Fruit fly (Drosophila melanogaster) whole organism, embryonic: ENCODE measurements around the gene Idi.
A peak's percentile ranks its signal among the peaks of the same experiment; 100 is the strongest.

Experiments used
- Ada2b ChIP-seq: fragments of 200-800 bp; sonication (Bioruptor generic); IDR thresholded peaks from 2 replicates; pipeline ENCODE4 v1.3.6; 2022; ENCODE audit warnings: missing biosample characterization, missing genetic modification characterization
- B-H1 ChIP-seq: fragments of 200-800 bp; sonication (Bioruptor generic); IDR thresholded peaks from 3 replicates; pipeline ENCODE4 v1.3.6; 2022; ENCODE audit warnings: missing biosample characterization, missing genetic modification characterization
- B-H2 ChIP-seq: fragments of 200-800 bp; sonication (Bioruptor generic); optimal IDR thresholded peaks from 2 replicates; lab custom pipeline; 2018; ENCODE audit warnings: missing biosample characterization, mild to moderate bottlenecking, missing genetic modification characterization
- BtbVII ChIP-seq: fragments of 200-800 bp; sonication (Bioruptor generic); optimal IDR thresholded peaks from 3 replicates; lab custom pipeline; 2017; ENCODE audit warnings: missing biosample characterization, mild to moderate bottlenecking, missing genetic modification characterization
- CG11398 ChIP-seq: fragments of 200-800 bp; sonication (Bioruptor generic); optimal IDR thresholded peaks from 2 replicates; lab custom pipeline; 2016; ENCODE audit warnings: missing biosample characterization, missing genetic modification characterization
- CG12155 ChIP-seq: fragments of 200-800 bp; sonication (Bioruptor generic); optimal IDR thresholded peaks from 3 replicates; lab custom pipeline; 2016; ENCODE audit warnings: missing biosample characterization, missing genetic modification characterization
- CG12299 ChIP-seq: fragments of 200-800 bp; sonication (Bioruptor generic); optimal IDR thresholded peaks from 2 replicates; lab custom pipeline; 2018; ENCODE audit warnings: missing biosample characterization, mild to moderate bottlenecking, missing genetic modification characterization
- CG13287 ChIP-seq: fragments of 200-800 bp; sonication (Bioruptor generic); IDR thresholded peaks from 2 replicates; pipeline ENCODE4 v1.3.6; 2022; ENCODE audit warnings: missing biosample characterization, missing genetic modification characterization; ENCODE audit not compliant: partially characterized antibody
- CG13624 ChIP-seq: fragments of 200-800 bp; sonication (Bioruptor generic); optimal IDR thresholded peaks from 2 replicates; lab custom pipeline; 2016; ENCODE audit warnings: missing biosample characterization, missing genetic modification characterization
- CG15479 ChIP-seq: fragments of 200-800 bp; sonication (Bioruptor generic); optimal IDR thresholded peaks from 3 replicates; lab custom pipeline; 2019; ENCODE audit warnings: missing biosample characterization, mild to moderate bottlenecking, missing genetic modification characterization, moderate library complexity
- CG15601 ChIP-seq: fragments of 200-800 bp; sonication (Bioruptor generic); optimal IDR thresholded peaks from 3 replicates; lab custom pipeline; 2019; ENCODE audit warnings: missing biosample characterization, mild to moderate bottlenecking, missing genetic modification characterization, moderate library complexity
- CG1603 ChIP-seq: fragments of 200-800 bp; sonication (Bioruptor generic); optimal IDR thresholded peaks from 2 replicates; lab custom pipeline; 2019; ENCODE audit warnings: missing biosample characterization, mild to moderate bottlenecking, missing genetic modification characterization, moderate library complexity
- CG16863 ChIP-seq: fragments of 200-800 bp; sonication (Bioruptor generic); optimal IDR thresholded peaks from 3 replicates; lab custom pipeline; 2016; ENCODE audit warnings: missing biosample characterization, missing genetic modification characterization
- CG17612 ChIP-seq: fragments of 200-800 bp; sonication (Bioruptor generic); IDR thresholded peaks from 2 replicates; pipeline ENCODE4 v1.3.6; 2022; ENCODE audit warnings: missing biosample characterization, missing genetic modification characterization
- CG17829 ChIP-seq: fragments of 200-800 bp; optimal IDR thresholded peaks from 2 replicates; lab custom pipeline; 2019; ENCODE audit warnings: missing biosample characterization, mild to moderate bottlenecking, missing genetic modification characterization, moderate library complexity
- CG32772 ChIP-seq: fragments of 200-800 bp; sonication (Bioruptor generic); IDR thresholded peaks from 2 replicates; pipeline ENCODE4 v1.3.6; 2022; ENCODE audit warnings: missing biosample characterization, missing genetic modification characterization
- CG6683 ChIP-seq: fragments of 200-800 bp; sonication (Bioruptor generic); optimal IDR thresholded peaks from 2 replicates; lab custom pipeline; 2017; ENCODE audit warnings: missing biosample characterization, mild to moderate bottlenecking, missing genetic modification characterization, missing genetic modification reagents
- CG7786 ChIP-seq: fragments of 200-800 bp; sonication (Bioruptor generic); optimal IDR thresholded peaks from 2 replicates; lab custom pipeline; 2016; ENCODE audit warnings: missing biosample characterization, missing genetic modification characterization
- CG8281 ChIP-seq: fragments of 200-800 bp; sonication (Bioruptor generic); optimal IDR thresholded peaks from 2 replicates; lab custom pipeline; 2018; ENCODE audit warnings: missing biosample characterization, mild to moderate bottlenecking, missing genetic modification characterization, moderate library complexity
- CG9437 ChIP-seq: fragments of 200-800 bp; sonication (Bioruptor generic); optimal IDR thresholded peaks from 2 replicates; lab custom pipeline; 2018; ENCODE audit warnings: missing biosample characterization, mild to moderate bottlenecking, missing genetic modification characterization
- Dad ChIP-seq: fragments of 200-800 bp; sonication (Bioruptor generic); optimal IDR thresholded peaks from 3 replicates; lab custom pipeline; 2016; ENCODE audit warnings: missing biosample characterization, missing genetic modification characterization
- Dek ChIP-seq: fragments of 200-800 bp; sonication (Bioruptor generic); optimal IDR thresholded peaks from 3 replicates; lab custom pipeline; 2019; ENCODE audit warnings: missing biosample characterization, mild to moderate bottlenecking, missing genetic modification characterization, moderate library complexity
- Drgx ChIP-seq: fragments of 200-800 bp; sonication (Bioruptor generic); IDR thresholded peaks from 2 replicates; pipeline ENCODE4 v1.3.6; 2022; ENCODE audit warnings: missing biosample characterization, missing genetic modification characterization
- Ets65A ChIP-seq: fragments of 200-800 bp; sonication (Bioruptor generic); peaks from one replicate; lab custom pipeline; 2016; ENCODE audit warnings: missing biosample characterization, missing genetic modification characterization
- Gsc ChIP-seq: fragments of 200-800 bp; sonication (Bioruptor generic); IDR thresholded peaks from 2 replicates; pipeline ENCODE4 v1.3.6; 2022; ENCODE audit warnings: missing biosample characterization, missing genetic modification characterization
- Hsf ChIP-seq: fragments of 200-800 bp; sonication (Bioruptor generic); optimal IDR thresholded peaks from 3 replicates; lab custom pipeline; 2016; ENCODE audit warnings: missing biosample characterization, missing genetic modification characterization
- Lim3 ChIP-seq: fragments of 200-800 bp; sonication (Bioruptor generic); IDR thresholded peaks from 2 replicates; pipeline ENCODE4 v1.3.6; 2022; ENCODE audit warnings: missing biosample characterization, missing genetic modification characterization
- NK7.1 ChIP-seq: fragments of 200-800 bp; sonication (Bioruptor generic); optimal IDR thresholded peaks from 3 replicates; lab custom pipeline; 2016; ENCODE audit warnings: missing biosample characterization, missing genetic modification characterization
- NfI ChIP-seq: fragments of 200-800 bp; sonication (Bioruptor generic); optimal IDR thresholded peaks from 3 replicates; lab custom pipeline; 2018; ENCODE audit warnings: missing biosample characterization, mild to moderate bottlenecking, missing genetic modification characterization, moderate library complexity
- PHDP ChIP-seq: fragments of 200-800 bp; sonication (Bioruptor generic); optimal IDR thresholded peaks from 3 replicates; lab custom pipeline; 2018; ENCODE audit warnings: missing biosample characterization, mild to moderate bottlenecking, missing genetic modification characterization, moderate library complexity
- TFAM ChIP-seq: fragments of 200-800 bp; sonication (Bioruptor generic); optimal IDR thresholded peaks from 2 replicates; lab custom pipeline; 2017; ENCODE audit warnings: missing biosample characterization, missing genetic modification characterization, inconsistent platforms
- amos ChIP-seq: fragments of 200-800 bp; sonication (Bioruptor generic); IDR thresholded peaks from 2 replicates; pipeline ENCODE4 v1.3.6; 2022; ENCODE audit warnings: missing biosample characterization, missing genetic modification characterization; ENCODE audit not compliant: partially characterized antibody
- bigmax ChIP-seq: fragments of 200-800 bp; sonication (Bioruptor generic); optimal IDR thresholded peaks from 2 replicates; lab custom pipeline; 2018; ENCODE audit warnings: missing biosample characterization, mild to moderate bottlenecking, missing genetic modification characterization
- btn ChIP-seq: fragments of 200-800 bp; sonication (Bioruptor generic); optimal IDR thresholded peaks from 2 replicates; lab custom pipeline; 2016; ENCODE audit warnings: missing biosample characterization, missing genetic modification characterization
- ci ChIP-seq: fragments of 200-800 bp; sonication (Bioruptor generic); IDR thresholded peaks from 3 replicates; pipeline ENCODE4 v1.3.6; 2022; ENCODE audit warnings: missing biosample characterization, missing genetic modification characterization
- crc ChIP-seq: fragments of 200-800 bp; sonication (Bioruptor generic); optimal IDR thresholded peaks from 2 replicates; lab custom pipeline; 2016; ENCODE audit warnings: missing biosample characterization, missing genetic modification characterization
- croc ChIP-seq: fragments of 200-800 bp; sonication (Bioruptor generic); conservative IDR thresholded peaks from 3 replicates; pipeline ENCODE4 v1.3.6; 2022; ENCODE audit warnings: missing biosample characterization, missing genetic modification characterization
- dmrt11E ChIP-seq: fragments of 200-800 bp; sonication (Bioruptor generic); optimal IDR thresholded peaks from 3 replicates; lab custom pipeline; 2018; ENCODE audit warnings: missing biosample characterization, mild to moderate bottlenecking, missing genetic modification characterization, moderate library complexity
- ham ChIP-seq: fragments of 200-800 bp; sonication (Bioruptor generic); IDR thresholded peaks from 2 replicates; pipeline ENCODE4 v1.3.6; 2022; ENCODE audit warnings: missing biosample characterization, missing genetic modification characterization
- hb ChIP-seq: fragments of 200-800 bp; sonication (Bioruptor generic); IDR thresholded peaks from 3 replicates; pipeline ENCODE4 v1.3.6; 2022; ENCODE audit warnings: missing biosample characterization, missing genetic modification characterization; ENCODE audit not compliant: partially characterized antibody
- kni ChIP-seq: fragments of 200-800 bp; sonication (Bioruptor generic); optimal IDR thresholded peaks from 3 replicates; lab custom pipeline; 2017; ENCODE audit warnings: mild to moderate bottlenecking, missing biosample characterization, missing genetic modification reagents, missing genetic modification characterization
- nerfin-1 ChIP-seq: fragments of 200-800 bp; sonication (Bioruptor generic); optimal IDR thresholded peaks from 3 replicates; lab custom pipeline; 2019; ENCODE audit warnings: missing biosample characterization, mild to moderate bottlenecking, missing genetic modification characterization, moderate library complexity
- pb ChIP-seq: fragments of 200-800 bp; sonication (Bioruptor generic); optimal IDR thresholded peaks from 3 replicates; lab custom pipeline; 2016; ENCODE audit warnings: missing biosample characterization, missing genetic modification characterization
- pzg ChIP-seq: fragments of 200-800 bp; sonication (Bioruptor generic); optimal IDR thresholded peaks from 3 replicates; lab custom pipeline; 2018; ENCODE audit warnings: missing biosample characterization, mild to moderate bottlenecking, missing genetic modification characterization, moderate library complexity
- ranshi ChIP-seq: fragments of 200-800 bp; sonication (Bioruptor generic); IDR thresholded peaks from 2 replicates; pipeline ENCODE4 v1.3.6; 2022; ENCODE audit warnings: missing biosample characterization, missing genetic modification characterization
- run ChIP-seq: fragments of 200-800 bp; sonication (Bioruptor generic); optimal IDR thresholded peaks from 3 replicates; lab custom pipeline; 2018; ENCODE audit warnings: missing biosample characterization, mild to moderate bottlenecking, missing genetic modification characterization
- schlank ChIP-seq: fragments of 200-800 bp; sonication (Bioruptor generic); optimal IDR thresholded peaks from 2 replicates; lab custom pipeline; 2018; ENCODE audit warnings: missing biosample characterization, mild to moderate bottlenecking, missing genetic modification characterization
- scrt ChIP-seq: fragments of 200-800 bp; sonication (Bioruptor generic); optimal IDR thresholded peaks from 2 replicates; lab custom pipeline; 2018; ENCODE audit warnings: missing biosample characterization, mild to moderate bottlenecking, missing genetic modification characterization, moderate library complexity
- tin ChIP-seq: fragments of 200-800 bp; sonication (Bioruptor generic); optimal IDR thresholded peaks from 3 replicates; lab custom pipeline; 2016; ENCODE audit warnings: missing biosample characterization, missing genetic modification characterization
- zen ChIP-seq: fragments of 200-800 bp; sonication (Bioruptor generic); optimal IDR thresholded peaks from 3 replicates; lab custom pipeline; 2018; ENCODE audit warnings: missing biosample characterization, mild to moderate bottlenecking, missing genetic modification characterization, moderate library complexity

The Idi gene

dm6 chr3R:21223453-21224057, 46.4 kb upstream of the Idi start, which contains the start of the genes CG3337 and Nelf-A (continued):
- peak; percentile 86 for TF ChIP-seq CG13287 (GFP tag; lab: Robert Waterston, UW)
- TF ChIP-seq ranshi (GFP tag; lab: Robert Waterston, UW): peak; percentile 63
- no peak for TF ChIP-seq CG15601
- peak; percentile 80 for TF ChIP-seq NfI (GFP tag; lab: Kevin White, UChicago)
- TF ChIP-seq Gsc: no peak
- TF ChIP-seq CG13624: peak; percentile 87
- peak; percentile 46 for TF ChIP-seq btn (GFP tag; lab: Kevin White, UChicago)
- TF ChIP-seq CG8281 (tag; lab: Kevin White, UChicago): no peak
- TF ChIP-seq hb (GFP tag; lab: Robert Waterston, UW): peak; percentile 78
- no peak for TF ChIP-seq kni
- TF ChIP-seq pb: peak; percentile 66
- peak; percentile 42; the same call in 1 of the 3 replicates for TF ChIP-seq B-H1 (GFP tag; lab: Robert Waterston, UW)
- no peak for TF ChIP-seq scrt (GFP tag; lab: Kevin White, UChicago)
- no peak for TF ChIP-seq Lim3 (GFP tag; lab: Robert Waterston, UW)
- TF ChIP-seq CG11398: peak; percentile 57
- peak; percentile 56 for TF ChIP-seq nerfin-1 (tag; lab: Kevin White, UChicago)
- TF ChIP-seq NK7.1 (GFP tag; lab: Kevin White, UChicago): peak; percentile 51
- TF ChIP-seq PHDP (tag; lab: Kevin White, UChicago): peak; percentile 35
- peak; percentile 98 for TF ChIP-seq Ets65A (GFP tag; lab: Kevin White, UChicago)
- TF ChIP-seq CG16863 (GFP tag; lab: Kevin White, UChicago): peak; percentile 56
- TF ChIP-seq BtbVII (GFP tag; lab: Kevin White, UChicago): peak; percentile 47
- TF ChIP-seq CG12299: no peak
- peak; percentile 76 for TF ChIP-seq Hsf (GFP tag; lab: Kevin White, UChicago)
- no peak for TF ChIP-seq run (tag; lab: Kevin White, UChicago)
- TF ChIP-seq CG9437 (GFP tag; lab: Kevin White, UChicago): peak; percentile 0
- no peak for TF ChIP-seq CG15479 (GFP tag; lab: Kevin White, UChicago)
- TF ChIP-seq TFAM: no peak
- TF ChIP-seq CG17612 (GFP tag; lab: Robert Waterston, UW): peak; percentile 44; the same call in 1 of the 2 replicates
- TF ChIP-seq zen (tag; lab: Kevin White, UChicago): peak; percentile 45
- TF ChIP-seq CG7786 (GFP tag; lab: Kevin White, UChicago): peak; percentile 83
- peak; percentile 22; the same call in 1 of the 2 replicates for TF ChIP-seq Drgx (GFP tag; lab: Robert Waterston, UW)
- TF ChIP-seq tin (GFP tag; lab: Kevin White, UChicago): peak; percentile 74
- no peak for TF ChIP-seq ham (GFP tag; lab: Robert Waterston, UW)
- TF ChIP-seq CG6683 (GFP tag; lab: Kevin White, UChicago): no peak
- TF ChIP-seq Ada2b (GFP tag; lab: Robert Waterston, UW): no peak
- TF ChIP-seq ci (GFP tag; lab: Robert Waterston, UW): peak; percentile 84
- TF ChIP-seq CG1603 (tag; lab: Kevin White, UChicago): peak; percentile 86
- TF ChIP-seq schlank: peak; percentile 32
- peak; percentile 54 for TF ChIP-seq CG17829 (tag; lab: Kevin White, UChicago)
- TF ChIP-seq CG32772 (GFP tag; lab: Robert Waterston, UW): 0 out of 2 replicates have a peak, but pooled peaks have one; percentile 46
- TF ChIP-seq bigmax (GFP tag; lab: Kevin White, UChicago): peak; percentile 61
- TF ChIP-seq amos (GFP tag; lab: Robert Waterston, UW): peak; percentile 89
- TF ChIP-seq croc (GFP tag; lab: Robert Waterston, UW): no peak; the same call in 2 of the 3 replicates
- peak; percentile 59 for TF ChIP-seq CG12155 (GFP tag; lab: Kevin White, UChicago)
- peak; percentile 42 for TF ChIP-seq dmrt11E (tag; lab: Kevin White, UChicago)
- TF ChIP-seq crc (GFP tag; lab: Kevin White, UChicago): peak; percentile 41
- TF ChIP-seq B-H2 (GFP tag; lab: Kevin White, UChicago): peak; percentile 79
- TF ChIP-seq Dad: peak; percentile 73
- TF ChIP-seq pzg (GFP tag; lab: Kevin White, UChicago): peak; percentile 97
- no peak for TF ChIP-seq Dek (tag; lab: Kevin White, UChicago)
